Worm (Caenorhabditis elegans): ENCODE data around the gene W07B8.4.

The W07B8.4 gene

ce11 chrV:1158247-1158646 lies 26.5 kb upstream of the W07B8.4 start:
- no peak for TF ChIP-seq fkh-8 (tag; optimal IDR thresholded peaks at IDR 0.05)
- TF ChIP-seq unc-130 (tag; optimal IDR thresholded peaks at IDR 0.05) = no peak
- TF ChIP-seq ets-5 (GFP tag; IDR thresholded peaks at IDR 0.05) = no peak
- TF ChIP-seq ceh-88 (GFP tag; IDR thresholded peaks at IDR 0.05) = no peak
- no peak for TF ChIP-seq lin-15B (tag; optimal IDR thresholded peaks at IDR 0.05)
- TF ChIP-seq aha-1 (tag; optimal IDR thresholded peaks at IDR 0.05) = no peak
- TF ChIP-seq ztf-4 (tag; optimal IDR thresholded peaks at IDR 0.05) = peak; percentile 69
- TF ChIP-seq C34B4.2 (tag; optimal IDR thresholded peaks at IDR 0.05) = peak; percentile 11
- TF ChIP-seq sptf-1 (tag; optimal IDR thresholded peaks at IDR 0.05) = no peak
- no peak for TF ChIP-seq nhr-11 (tag; optimal IDR thresholded peaks at IDR 0.05)
- TF ChIP-seq ceh-90 (tag; optimal IDR thresholded peaks at IDR 0.05) = no peak
- no peak for TF ChIP-seq lir-3 (tag; optimal IDR thresholded peaks at IDR 0.05; ENCODE audit: poor library complexity)
- TF ChIP-seq pax-3 (tag; optimal IDR thresholded peaks at IDR 0.05) = no peak
- no peak for TF ChIP-seq hlh-17 (GFP tag; optimal IDR thresholded peaks at IDR 0.05; ENCODE audit: borderline replicate concordance)
- peak; percentile 5 for TF ChIP-seq fkh-10 (GFP tag; optimal IDR thresholded peaks at IDR 0.05)
- no peak for TF ChIP-seq nhr-28 (tag; optimal IDR thresholded peaks at IDR 0.05)
- no peak for TF ChIP-seq zip-4 (GFP tag; optimal IDR thresholded peaks at IDR 0.05)
- no peak for TF ChIP-seq sup-37 (GFP tag; optimal IDR thresholded peaks at IDR 0.05)
- no peak for TF ChIP-seq ceh-8 (GFP tag; optimal IDR thresholded peaks at IDR 0.05)
- TF ChIP-seq tlp-1 (tag; optimal IDR thresholded peaks at IDR 0.05) = no peak
- peak; percentile 4 for TF ChIP-seq nhr-71 (tag; optimal IDR thresholded peaks at IDR 0.05)
- TF ChIP-seq ama-1 (optimal IDR thresholded peaks at IDR 0.05) = peak; percentile 23
- no peak for TF ChIP-seq nhr-237 (tag; optimal IDR thresholded peaks at IDR 0.05)
- TF ChIP-seq nhr-76 (tag; optimal IDR thresholded peaks at IDR 0.05) = no peak
- TF ChIP-seq snu-23 (GFP tag; optimal IDR thresholded peaks at IDR 0.05) = no peak
- TF ChIP-seq dpl-1 (GFP tag; optimal IDR thresholded peaks at IDR 0.05) = no peak
- TF ChIP-seq vab-15 (tag; optimal IDR thresholded peaks at IDR 0.05) = no peak
- no peak for TF ChIP-seq C04F5.9 (tag; optimal IDR thresholded peaks at IDR 0.05)
- TF ChIP-seq unc-62 (GFP tag; optimal IDR thresholded peaks at IDR 0.05) = no peak
- no peak for TF ChIP-seq egl-27 (tag; optimal IDR thresholded peaks at IDR 0.05)
- TF ChIP-seq lsy-2 (tag; optimal IDR thresholded peaks at IDR 0.05) = peak in 1 of 2 experiments; percentile 6
- TF ChIP-seq Y116A8C.19 (tag; optimal IDR thresholded peaks at IDR 0.05; ENCODE audit: borderline replicate concordance) = no peak
- TF ChIP-seq snpc-4 (tag; optimal IDR thresholded peaks at IDR 0.05) = no peak
- no peak for TF ChIP-seq lin-13 (GFP tag; optimal IDR thresholded peaks at IDR 0.05)
- no peak for TF ChIP-seq mdl-1 (tag; optimal IDR thresholded peaks at IDR 0.05)
- no peak for TF ChIP-seq blmp-1 (tag; optimal IDR thresholded peaks at IDR 0.05)
- no peak for TF ChIP-seq zag-1 (tag; optimal IDR thresholded peaks at IDR 0.05)
- peak; percentile 11 for TF ChIP-seq nhr-47 (tag; optimal IDR thresholded peaks at IDR 0.05)
- no peak for TF ChIP-seq fkh-4 (tag; optimal IDR thresholded peaks at IDR 0.05; ENCODE audit: borderline replicate concordance)
- TF ChIP-seq lin-14 (GFP tag; optimal IDR thresholded peaks at IDR 0.05) = no peak
- TF ChIP-seq nhr-90 (tag; optimal IDR thresholded peaks at IDR 0.05; ENCODE audit: poor library complexity) = no peak
- no peak for TF ChIP-seq nhr-12 (tag; optimal IDR thresholded peaks at IDR 0.05)
- peak; percentile 30 for TF ChIP-seq dsc-1 (tag; optimal IDR thresholded peaks at IDR 0.05)
- peak; percentile 27 for TF ChIP-seq rnt-1 (tag; optimal IDR thresholded peaks at IDR 0.05)
- TF ChIP-seq nhr-20 (tag; optimal IDR thresholded peaks at IDR 0.05) = no peak
- TF ChIP-seq C16A3.4 (tag; optimal IDR thresholded peaks at IDR 0.05) = no peak
- no peak for TF ChIP-seq hpl-2 (GFP tag; optimal IDR thresholded peaks at IDR 0.05)
- no peak for TF ChIP-seq ceh-63 (GFP tag; optimal IDR thresholded peaks at IDR 0.05)
- no peak for TF ChIP-seq aly-2 (tag; optimal IDR thresholded peaks at IDR 0.05)
- TF ChIP-seq mep-1 (tag; optimal IDR thresholded peaks at IDR 0.05) = no peak
- TF ChIP-seq unc-86 (tag; optimal IDR thresholded peaks at IDR 0.05) = no peak
- TF ChIP-seq pqm-1 (tag; optimal IDR thresholded peaks at IDR 0.05) = no peak
- TF ChIP-seq isw-1 (GFP tag; IDR thresholded peaks at IDR 0.05) = no peak
- TF ChIP-seq mef-2 (tag; optimal IDR thresholded peaks at IDR 0.05) = no peak
